In genomic region chr3L:16803708-16804350, dm6 we compare ENCODE assay signal across 4 fruit fly cellular contexts.
A peak's percentile ranks its signal among the peaks of the same experiment; 100 is the strongest.
TF ChIP-seq lines count a peak whose summit lies in the region.

No protein-coding gene starts in this region.

TF ChIP-seq in whole organism, adult, 20 proteins besides CTCF, POLR2A, EP300 and RAD21 (continued from another document):
- TF ChIP-seq CG11617 (GFP tag; optimal IDR thresholded peaks at IDR 0.05; lab: Kevin White, UChicago) (peak; percentile 49), CG12768 (GFP tag; optimal IDR thresholded peaks at IDR 0.05; lab: Kevin White, UChicago) (peak; percentile 93)

TF ChIP-seq in whole organism, embryonic, 481 proteins besides CTCF, POLR2A, EP300 and RAD21 (continued from another document and continues in another):
- TF ChIP-seq odd (GFP tag; optimal IDR thresholded peaks at IDR 0.05; lab: Kevin White, UChicago) (peak; percentile 47), ems (GFP tag; optimal IDR thresholded peaks at IDR 0.05; lab: Kevin White, UChicago) (peak; percentile 33), otp (GFP tag; IDR thresholded peaks at IDR 0.05; lab: Robert Waterston, UW) (no peak), Eip74EF (GFP tag; optimal IDR thresholded peaks at IDR 0.05; lab: Kevin White, UChicago) (peak in 1 of 2 experiments; percentile 59), gro (GFP tag; optimal IDR thresholded peaks at IDR 0.05; lab: Kevin White, UChicago) (peak; percentile 55), ci (GFP tag; IDR thresholded peaks at IDR 0.05; lab: Robert Waterston, UW) (peak; percentile 67), tap (tag; optimal IDR thresholded peaks at IDR 0.05; lab: Kevin White, UChicago) (peak; percentile 58), CG7839 (tag; optimal IDR thresholded peaks at IDR 0.05; lab: Kevin White, UChicago) (peak; percentile 55), BtbVII (GFP tag; optimal IDR thresholded peaks at IDR 0.05; lab: Kevin White, UChicago) (peak; percentile 72), Jarid2 (GFP tag; optimal IDR thresholded peaks at IDR 0.05; lab: Kevin White, UChicago) (peak; percentile 45), scrt (GFP tag; optimal IDR thresholded peaks at IDR 0.05; lab: Kevin White, UChicago) (peak; percentile 5), fd3F (GFP tag; optimal IDR thresholded peaks at IDR 0.05; lab: Kevin White, UChicago) (peak; percentile 14), Optix (GFP tag; IDR thresholded peaks at IDR 0.05; lab: Robert Waterston, UW) (no peak), GATAe (GFP tag; conservative IDR thresholded peaks at IDR 0.05; lab: Robert Waterston, UW) (peak; percentile 82), CG34422 (GFP tag; IDR thresholded peaks at IDR 0.05; lab: Robert Waterston, UW) (peak; percentile 38; the same call in 1 of the 3 replicates), nau (GFP tag; optimal IDR thresholded peaks at IDR 0.05; lab: Kevin White, UChicago) (peak; percentile 44), sens (GFP tag; lab: Kevin White, UChicago) (peak; percentile 55), exex (tag; optimal IDR thresholded peaks at IDR 0.05; lab: Kevin White, UChicago) (peak; percentile 87), CG8359 (GFP tag; optimal IDR thresholded peaks at IDR 0.05; lab: Kevin White, UChicago; ENCODE audit: borderline replicate concordance) (peak; percentile 41), CG9876 (GFP tag; optimal IDR thresholded peaks at IDR 0.05; lab: Kevin White, UChicago) (no peak), CG6765 (GFP tag; optimal IDR thresholded peaks at IDR 0.05; lab: Kevin White, UChicago) (peak; percentile 55), CG1233 (GFP tag; optimal IDR thresholded peaks at IDR 0.05; lab: Kevin White, UChicago) (peak; percentile 53), sim (GFP tag; IDR thresholded peaks at IDR 0.05; lab: Robert Waterston, UW) (peak; percentile 22; the same call in 1 of the 2 replicates), gsb (GFP tag; IDR thresholded peaks at IDR 0.05; lab: Robert Waterston, UW) (peak; percentile 38; the same call in 1 of the 2 replicates), CG7987 (GFP tag; optimal IDR thresholded peaks at IDR 0.05; lab: Kevin White, UChicago) (peak; percentile 68), ttk (GFP tag; IDR thresholded peaks at IDR 0.05; lab: Robert Waterston, UW) (0 out of 2 replicates have a peak, but pooled peaks have one; percentile 7), chinmo (GFP tag; IDR thresholded peaks at IDR 0.05; lab: Robert Waterston, UW; ENCODE audit: partially characterized antibody) (0 out of 4 replicates have a peak, but pooled peaks have one; percentile 50), Dad (GFP tag; optimal IDR thresholded peaks at IDR 0.05; lab: Kevin White, UChicago) (no peak), Ptx1 (GFP tag; IDR thresholded peaks at IDR 0.05; lab: Robert Waterston, UW) (no peak), CG1603 (tag; optimal IDR thresholded peaks at IDR 0.05; lab: Kevin White, UChicago) (peak; percentile 40), CG17359 (tag; optimal IDR thresholded peaks at IDR 0.05; lab: Kevin White, UChicago) (peak; percentile 41), CG6175 (GFP tag; IDR thresholded peaks at IDR 0.05; lab: Robert Waterston, UW) (peak; percentile 44; the same call in 1 of the 3 replicates), caup (GFP tag; optimal IDR thresholded peaks at IDR 0.05; lab: Kevin White, UChicago; ENCODE audit: severe bottlenecking) (peak; percentile 65), vvl (GFP tag; IDR thresholded peaks at IDR 0.05; lab: Robert Waterston, UW) (peak; percentile 29; the same call in 1 of the 2 replicates), CG8765 (GFP tag; IDR thresholded peaks at IDR 0.05; lab: Robert Waterston, UW) (no peak), amos (GFP tag; IDR thresholded peaks at IDR 0.05; lab: Robert Waterston, UW; ENCODE audit: partially characterized antibody) (no peak), chm (GFP tag; IDR thresholded peaks at IDR 0.05; lab: Robert Waterston, UW) (no peak), CG10431 (GFP tag; optimal IDR thresholded peaks at IDR 0.05; lab: Kevin White, UChicago) (peak; percentile 52), CG15011 (GFP tag; optimal IDR thresholded peaks at IDR 0.05; lab: Kevin White, UChicago) (peak; percentile 28), CG1529 (GFP tag; optimal IDR thresholded peaks at IDR 0.05; lab: Kevin White, UChicago) (peak; percentile 22), cg (GFP tag; optimal IDR thresholded peaks at IDR 0.05; lab: Kevin White, UChicago) (no peak)

TF ChIP-seq in whole organism, prepupa, 60 proteins besides CTCF, POLR2A, EP300 and RAD21 (continued from another document):
- TF ChIP-seq Lpt (GFP tag; optimal IDR thresholded peaks at IDR 0.05; lab: Kevin White, UChicago) (no peak), CG32006 (GFP tag; optimal IDR thresholded peaks at IDR 0.05; lab: Kevin White, UChicago) (no peak), Hr38 (GFP tag; optimal IDR thresholded peaks at IDR 0.05; lab: Kevin White, UChicago) (no peak), fkh (GFP tag; optimal IDR thresholded peaks at IDR 0.05; lab: Kevin White, UChicago) (no peak), Eip75B (GFP tag; optimal IDR thresholded peaks at IDR 0.05; lab: Kevin White, UChicago) (no peak), CG3032 (tag; optimal IDR thresholded peaks at IDR 0.05; lab: Kevin White, UChicago) (no peak), fd85E (GFP tag; optimal IDR thresholded peaks at IDR 0.05; lab: Kevin White, UChicago) (no peak), topi (GFP tag; optimal IDR thresholded peaks at IDR 0.05; lab: Kevin White, UChicago) (peak; percentile 13), CG10631 (GFP tag; optimal IDR thresholded peaks at IDR 0.05; lab: Kevin White, UChicago) (no peak), ss (GFP tag; optimal IDR thresholded peaks at IDR 0.05; lab: Kevin White, UChicago) (no peak), salr (GFP tag; optimal IDR thresholded peaks at IDR 0.05; lab: Kevin White, UChicago) (no peak), Eip93F (GFP tag; optimal IDR thresholded peaks at IDR 0.05; lab: Kevin White, UChicago) (peak; percentile 13), Sox102F (GFP tag; optimal IDR thresholded peaks at IDR 0.05; lab: Kevin White, UChicago) (peak; percentile 24), achi (GFP tag; optimal IDR thresholded peaks at IDR 0.05; lab: Kevin White, UChicago) (no peak), dac (GFP tag; optimal IDR thresholded peaks at IDR 0.05; lab: Kevin White, UChicago) (no peak), Ets21C (GFP tag; optimal IDR thresholded peaks at IDR 0.05; lab: Kevin White, UChicago) (no peak), CG6808 (GFP tag; optimal IDR thresholded peaks at IDR 0.05; lab: Kevin White, UChicago) (no peak), eg (GFP tag; IDR thresholded peaks at IDR 0.05; lab: Robert Waterston, UW) (peak; percentile 33; the same call in 1 of the 3 replicates), CG10669 (GFP tag; optimal IDR thresholded peaks at IDR 0.05; lab: Kevin White, UChicago) (no peak), Met (GFP tag; optimal IDR thresholded peaks at IDR 0.05; lab: Kevin White, UChicago) (peak; percentile 16), Sox15 (GFP tag; optimal IDR thresholded peaks at IDR 0.05; lab: Kevin White, UChicago) (no peak), lz (GFP tag; optimal IDR thresholded peaks at IDR 0.05; lab: Kevin White, UChicago) (no peak), CG6276 (GFP tag; optimal IDR thresholded peaks at IDR 0.05; lab: Kevin White, UChicago) (no peak), CG6854 (GFP tag; optimal IDR thresholded peaks at IDR 0.05; lab: Kevin White, UChicago) (no peak), CG34406 (GFP tag; optimal IDR thresholded peaks at IDR 0.05; lab: Kevin White, UChicago) (no peak), CG31627 (GFP tag; optimal IDR thresholded peaks at IDR 0.05; lab: Kevin White, UChicago) (no peak), CG11762 (GFP tag; optimal IDR thresholded peaks at IDR 0.05; lab: Kevin White, UChicago; ENCODE audit: insufficient read depth) (no peak), spab (GFP tag; optimal IDR thresholded peaks at IDR 0.05; lab: Kevin White, UChicago) (no peak)

TF ChIP-seq in whole organism, wandering third instar larva, 38 proteins besides CTCF, POLR2A, EP300 and RAD21 (continued from another document):
- TF ChIP-seq CG32264 (GFP tag; optimal IDR thresholded peaks at IDR 0.05; lab: Kevin White, UChicago) (no peak), sage (GFP tag; optimal IDR thresholded peaks at IDR 0.05; lab: Kevin White, UChicago) (no peak)
